Worm (Caenorhabditis elegans): ENCODE data around the gene mvk-1.

Gene mvk-1

ce11 chrIII:6170038-6170437 is 34.0 kb upstream of the mvk-1 start (continued):
- TF ChIP-seq egrh-3 (GFP tag; IDR thresholded peaks at IDR 0.05) = 0 out of 2 replicates have a peak, but pooled peaks have one; percentile 20

DNA sequence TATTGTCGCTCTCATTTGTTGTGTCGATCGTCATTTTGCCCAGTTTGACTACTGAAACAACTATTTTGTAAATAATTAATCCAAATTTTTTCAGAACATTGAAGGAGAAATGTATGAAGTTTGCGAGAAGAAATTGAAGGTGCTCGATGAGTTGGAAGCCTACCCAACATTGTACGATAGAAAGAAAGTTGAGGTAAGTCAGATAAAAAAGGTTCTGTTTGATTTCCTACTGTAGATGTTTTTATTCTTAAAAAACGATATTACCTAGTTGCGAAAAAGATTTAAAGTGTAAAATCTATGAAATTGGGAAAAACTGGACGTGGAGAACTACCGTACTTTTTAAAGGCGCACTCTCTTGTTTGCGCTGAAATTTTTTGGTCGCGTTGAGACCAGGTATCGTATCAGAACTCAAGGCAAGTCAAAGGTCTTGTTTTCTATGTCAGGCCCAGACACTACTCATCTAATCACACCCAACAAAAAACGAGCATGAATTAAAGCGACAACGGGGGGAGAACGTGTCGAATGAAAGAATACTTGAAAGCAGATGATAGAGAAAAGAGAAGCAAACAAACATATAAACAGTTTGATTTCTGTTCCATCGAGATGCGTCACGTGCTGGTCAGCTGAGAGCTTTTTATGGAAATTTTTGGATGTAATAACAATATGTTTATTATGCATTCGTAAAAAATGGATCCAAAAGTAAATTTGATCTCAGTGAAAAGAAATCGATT is 32.6 kb upstream of the mvk-1 start, which contains the start of gene efk-1:
efk-1 (minus strand) TSS at position 51 of the 731 bp plus-strand sequence.
- peak; percentile 14 for TF ChIP-seq zim-3 (tag; optimal IDR thresholded peaks at IDR 0.05)
- no peak for TF ChIP-seq pbrm-1 (GFP tag; IDR thresholded peaks at IDR 0.05)
- TF ChIP-seq attf-5 (GFP tag; optimal IDR thresholded peaks at IDR 0.05) = peak; percentile 61
- no peak for TF ChIP-seq cebp-1 (GFP tag; IDR thresholded peaks at IDR 0.05)
- TF ChIP-seq cebp-1 (tag; optimal IDR thresholded peaks at IDR 0.05) = peak; percentile 44
- TF ChIP-seq F39B2.1 (GFP tag; IDR thresholded peaks at IDR 0.05) = 0 out of 2 replicates have a peak, but pooled peaks have one; percentile 46
- TF ChIP-seq B0261.1 (tag; optimal IDR thresholded peaks at IDR 0.05) = no peak
- no peak for TF ChIP-seq mel-28 (tag; optimal IDR thresholded peaks at IDR 0.05; ENCODE audit: borderline replicate concordance)
- peak; percentile 78 for TF ChIP-seq ama-1 (optimal IDR thresholded peaks at IDR 0.05)
- TF ChIP-seq ama-1 (GFP tag; optimal IDR thresholded peaks at IDR 0.05) = no peak
- 0 out of 2 replicates have a peak, but pooled peaks have one; percentile 23 for TF ChIP-seq Y95B8A.8 (GFP tag; IDR thresholded peaks at IDR 0.05)
- TF ChIP-seq dox-1 (GFP tag; IDR thresholded peaks at IDR 0.05) = peak; percentile 30; the same call in 1 of the 2 replicates

ce11 chrIII:6166634-6167033 is 30.6 kb upstream of the mvk-1 start:
- TF ChIP-seq nfyb-1 (GFP tag; IDR thresholded peaks at IDR 0.05) (peak; percentile 20; the same call in 1 of the 2 replicates), repo-1 (tag; optimal IDR thresholded peaks at IDR 0.05) (no peak), ama-1 (optimal IDR thresholded peaks at IDR 0.05) (no peak), ama-1 (GFP tag; optimal IDR thresholded peaks at IDR 0.05) (no peak), ztf-26 (tag; optimal IDR thresholded peaks at IDR 0.05) (no peak)

DNA sequence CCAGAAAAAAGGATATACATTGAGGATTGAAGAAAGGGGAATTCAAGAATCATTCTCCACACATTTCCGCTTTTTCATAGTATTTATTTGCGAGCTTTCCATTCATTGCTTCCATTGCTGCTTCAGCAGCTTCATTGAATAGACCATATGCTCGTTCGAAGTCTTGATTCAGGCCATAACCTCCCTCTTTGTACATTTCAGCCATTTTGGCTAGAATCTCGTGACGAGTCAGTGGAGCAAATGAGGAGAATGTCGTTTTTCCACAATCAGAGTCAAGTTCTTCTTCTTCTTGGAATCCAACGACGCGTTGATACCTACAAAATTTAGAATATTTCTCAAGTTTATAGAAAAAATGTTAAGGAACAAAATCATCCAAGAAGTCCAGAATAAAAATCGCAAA is 29.2 kb upstream of the mvk-1 start:
- TF ChIP-seq chd-7 (tag; optimal IDR thresholded peaks at IDR 0.05) (peak; percentile 7), dox-1 (GFP tag; IDR thresholded peaks at IDR 0.05) (no peak), attf-3 (GFP tag; conservative IDR thresholded peaks at IDR 0.05) (no peak), lsl-1 (GFP tag; optimal IDR thresholded peaks at IDR 0.05) (no peak), hmg-1.2 (GFP tag; IDR thresholded peaks at IDR 0.05) (no peak), ceh-40 (GFP tag; IDR thresholded peaks at IDR 0.05) (no peak), ceh-58 (GFP tag; IDR thresholded peaks at IDR 0.05) (no peak), egl-18 (GFP tag; IDR thresholded peaks at IDR 0.05) (no peak), mel-28 (tag; optimal IDR thresholded peaks at IDR 0.05; ENCODE audit: borderline replicate concordance) (no peak), ceh-79 (tag; optimal IDR thresholded peaks at IDR 0.05) (no peak), rpc-1 (optimal IDR thresholded peaks at IDR 0.05) (no peak), rpc-1 (tag; optimal IDR thresholded peaks at IDR 0.05) (no peak), ZK185.1 (tag; optimal IDR thresholded peaks at IDR 0.05; ENCODE audit: poor library complexity, severe bottlenecking) (no peak), lin-35 (GFP tag; optimal IDR thresholded peaks at IDR 0.05) (no peak), ztf-26 (tag; optimal IDR thresholded peaks at IDR 0.05) (peak; percentile 3), zfh-2 (GFP tag; conservative IDR thresholded peaks at IDR 0.05) (no peak), ztf-25 (GFP tag; IDR thresholded peaks at IDR 0.05) (no peak), hlh-12 (tag; optimal IDR thresholded peaks at IDR 0.05) (no peak), snpc-3.4 (tag; optimal IDR thresholded peaks at IDR 0.05) (no peak), cebp-1 (GFP tag; IDR thresholded peaks at IDR 0.05) (no peak), cebp-1 (tag; optimal IDR thresholded peaks at IDR 0.05) (no peak), D2030.7 (GFP tag; IDR thresholded peaks at IDR 0.05) (no peak), dpl-1 (GFP tag; optimal IDR thresholded peaks at IDR 0.05) (no peak), ekl-4 (GFP tag; IDR thresholded peaks at IDR 0.05) (peak; percentile 9; the same call in 1 of the 2 replicates), F55B11.4 (tag; optimal IDR thresholded peaks at IDR 0.05; ENCODE audit: borderline replicate concordance, insufficient read depth) (no peak), B0261.1 (tag; optimal IDR thresholded peaks at IDR 0.05) (no peak)
